Worm (Caenorhabditis elegans) whole organism, L3 larva: ENCODE measurements around the gene ced-9.

Experiments used
- egl-27 ChIP-seq: sonication (generic microtip); optimal IDR thresholded peaks from 4 replicates; lab custom pipeline; 2017; ENCODE audit warnings: missing biosample characterization, missing genetic modification reagents, missing genetic modification characterization
- lin-39 ChIP-seq: fragments of 150-350 bp; optimal IDR thresholded peaks from 2 replicates; lab custom pipeline; 2018; ENCODE audit warnings: missing biosample characterization, missing genetic modification reagents, missing genetic modification characterization
- skn-1 ChIP-seq: fragments of 150-350 bp; optimal IDR thresholded peaks from 2 replicates; lab custom pipeline; 2014; ENCODE audit warnings: missing biosample characterization, missing genetic modification characterization

- no peak for TF ChIP-seq skn-1
- no peak for TF ChIP-seq egl-27 (tag; lab: Kevin White, UChicago)
- TF ChIP-seq lin-39 = no peak
Measured at ce11 chrIII:10373845-10374244, 38.9 kb downstream of the ced-9 start.
